2 worm cellular contexts compared by ENCODE assay signal in genomic region chrIII:3867378-3867904, ce11.
TF ChIP-seq lines count a peak whose summit lies in the region.

Gene rpl-3 (plus strand): TSS chrIII:3867854.

TF ChIP-seq in whole organism, L1 larva, 84 proteins besides CTCF, POLR2A, EP300 and RAD21 (continued from another document):
- TF ChIP-seq nhr-19 (GFP tag; conservative IDR thresholded peaks at IDR 0.05; lab: Robert Waterston, UW) (peak; percentile 100), unc-30 (tag; optimal IDR thresholded peaks at IDR 0.05; lab: Kevin White, UChicago) (peak; percentile 94), pax-3 (tag; optimal IDR thresholded peaks at IDR 0.05; lab: Kevin White, UChicago) (peak; percentile 100), zip-4 (GFP tag; optimal IDR thresholded peaks at IDR 0.05; lab: Kevin White, UChicago) (peak; percentile 99), lin-13 (GFP tag; optimal IDR thresholded peaks at IDR 0.05; lab: Kevin White, UChicago) (peak; percentile 100), snpc-4 (tag; optimal IDR thresholded peaks at IDR 0.05; lab: Kevin White, UChicago) (peak; percentile 95), nhr-90 (tag; optimal IDR thresholded peaks at IDR 0.05; lab: Kevin White, UChicago; ENCODE audit: poor library complexity) (peak; percentile 100), nhr-71 (tag; optimal IDR thresholded peaks at IDR 0.05; lab: Kevin White, UChicago) (peak; percentile 100), isw-1 (GFP tag; IDR thresholded peaks at IDR 0.05; lab: Robert Waterston, UW) (peak; percentile 100), skn-1 (tag; optimal IDR thresholded peaks at IDR 0.05; lab: Kevin White, UChicago) (peak; percentile 99), ceh-8 (GFP tag; optimal IDR thresholded peaks at IDR 0.05; lab: Kevin White, UChicago) (peak; percentile 100), nhr-12 (tag; optimal IDR thresholded peaks at IDR 0.05; lab: Kevin White, UChicago) (peak; percentile 89), ets-5 (GFP tag; IDR thresholded peaks at IDR 0.05; lab: Robert Waterston, UW) (peak; percentile 100), lin-35 (GFP tag; optimal IDR thresholded peaks at IDR 0.05; lab: Kevin White, UChicago) (peak; percentile 100), dsc-1 (tag; optimal IDR thresholded peaks at IDR 0.05; lab: Kevin White, UChicago) (peak; percentile 100), nhr-11 (tag; optimal IDR thresholded peaks at IDR 0.05; lab: Kevin White, UChicago) (peak; percentile 100), fkh-8 (tag; optimal IDR thresholded peaks at IDR 0.05; lab: Kevin White, UChicago) (peak; percentile 100), unc-86 (tag; optimal IDR thresholded peaks at IDR 0.05; lab: Kevin White, UChicago) (peak; percentile 100), lin-14 (GFP tag; optimal IDR thresholded peaks at IDR 0.05; lab: Kevin White, UChicago) (peak; percentile 100), pag-3 (tag; optimal IDR thresholded peaks at IDR 0.05; lab: Kevin White, UChicago; ENCODE audit: borderline replicate concordance, insufficient read depth) (peak; percentile 64), ceh-82 (tag; optimal IDR thresholded peaks at IDR 0.05; lab: Kevin White, UChicago) (peak; percentile 100), ceh-63 (GFP tag; optimal IDR thresholded peaks at IDR 0.05; lab: Kevin White, UChicago) (peak; percentile 100), lir-3 (tag; optimal IDR thresholded peaks at IDR 0.05; lab: Kevin White, UChicago; ENCODE audit: poor library complexity) (peak; percentile 99), fkh-4 (tag; optimal IDR thresholded peaks at IDR 0.05; lab: Kevin White, UChicago; ENCODE audit: borderline replicate concordance) (peak; percentile 97)

TF ChIP-seq in whole organism, young adult, 124 proteins besides CTCF, POLR2A, EP300 and RAD21 (continued from another document):
- TF ChIP-seq ekl-4 (GFP tag; IDR thresholded peaks at IDR 0.05; lab: Robert Waterston, UW) (peak; percentile 100), ets-4 (GFP tag; optimal IDR thresholded peaks at IDR 0.05; lab: Kevin White, UChicago) (peak; percentile 100), ceh-58 (GFP tag; IDR thresholded peaks at IDR 0.05; lab: Robert Waterston, UW) (peak; percentile 98), hrde-1 (tag; optimal IDR thresholded peaks at IDR 0.05; lab: Kevin White, UChicago; ENCODE audit: borderline replicate concordance) (peak; percentile 98), sptf-2 (GFP tag; optimal IDR thresholded peaks at IDR 0.05; lab: Kevin White, UChicago) (peak; percentile 96), lsy-27 (tag; optimal IDR thresholded peaks at IDR 0.05; lab: Kevin White, UChicago; ENCODE audit: borderline replicate concordance, insufficient read depth) (peak; percentile 54), K11D2.4 (GFP tag; IDR thresholded peaks at IDR 0.05; lab: Robert Waterston, UW) (peak; percentile 100), K12H6.12 (tag; optimal IDR thresholded peaks at IDR 0.05; lab: Kevin White, UChicago) (peak; percentile 100), B0336.3 (GFP tag; IDR thresholded peaks at IDR 0.05; lab: Robert Waterston, UW) (peak; percentile 100), hlh-26 (GFP tag; conservative IDR thresholded peaks at IDR 0.05; lab: Robert Waterston, UW) (no peak), tbp1 (GFP tag; optimal IDR thresholded peaks at IDR 0.05; lab: Kevin White, UChicago) (peak; percentile 85), F57A8.1 (GFP tag; optimal IDR thresholded peaks at IDR 0.05; lab: Kevin White, UChicago) (peak; percentile 89), D2030.7 (GFP tag; IDR thresholded peaks at IDR 0.05; lab: Robert Waterston, UW) (peak; percentile 100), F52B5.7 (tag; optimal IDR thresholded peaks at IDR 0.05; lab: Kevin White, UChicago) (peak; percentile 100), dox-1 (GFP tag; IDR thresholded peaks at IDR 0.05; lab: Robert Waterston, UW) (peak; percentile 100), somi-1 (GFP tag; optimal IDR thresholded peaks at IDR 0.05; lab: Kevin White, UChicago) (peak; percentile 100), F49E8.2 (tag; optimal IDR thresholded peaks at IDR 0.05; lab: Kevin White, UChicago; ENCODE audit: insufficient read depth) (peak; percentile 100), F55B11.4 (tag; optimal IDR thresholded peaks at IDR 0.05; lab: Kevin White, UChicago; ENCODE audit: borderline replicate concordance, insufficient read depth) (no peak), let-607 (tag; optimal IDR thresholded peaks at IDR 0.05; lab: Kevin White, UChicago) (peak; percentile 96 to 97), mes-4 (tag; optimal IDR thresholded peaks at IDR 0.05; lab: Kevin White, UChicago) (peak; percentile 93), mcd-1 (GFP tag; IDR thresholded peaks at IDR 0.05; lab: Robert Waterston, UW) (peak; percentile 100), zfh-2 (GFP tag; conservative IDR thresholded peaks at IDR 0.05; lab: Robert Waterston, UW) (peak; percentile 98), lsl-1 (GFP tag; optimal IDR thresholded peaks at IDR 0.05; lab: Kevin White, UChicago) (peak; percentile 100), T26A5.8 (tag; optimal IDR thresholded peaks at IDR 0.05; lab: Kevin White, UChicago) (peak; percentile 99)
